Worm (Caenorhabditis elegans) whole organism, L3 larva: ENCODE measurements around the gene sur-5.

Experiments
- R02D3.7 ChIP-seq: fragments of 150-350 bp; optimal IDR thresholded peaks from 2 replicates; lab custom pipeline; 2014; ENCODE audit warnings: missing biosample characterization, missing genetic modification characterization
- ZK546.5 ChIP-seq: sonication (generic microtip); optimal IDR thresholded peaks from 2 replicates; lab custom pipeline; 2017; ENCODE audit warnings: missing biosample characterization, missing genetic modification characterization
- ama-1 ChIP-seq: fragments of 150-350 bp; optimal IDR thresholded peaks from 2 replicates; lab custom pipeline; 2018
- ceh-16 ChIP-seq: sonication (generic microtip); optimal IDR thresholded peaks from 2 replicates; lab custom pipeline; 2017; ENCODE audit warnings: missing biosample characterization, missing genetic modification characterization
- ceh-28 ChIP-seq: fragments of 150-350 bp; optimal IDR thresholded peaks from 2 replicates; lab custom pipeline; 2014; ENCODE audit warnings: missing biosample characterization, missing genetic modification reagents, missing genetic modification characterization
- ceh-82 ChIP-seq: fragments of 150-350 bp; optimal IDR thresholded peaks from 2 replicates; lab custom pipeline; 2014; ENCODE audit warnings: missing biosample characterization, missing genetic modification characterization
- ceh-9 ChIP-seq: sonication (generic microtip); optimal IDR thresholded peaks from 2 replicates; lab custom pipeline; 2018; ENCODE audit warnings: missing biosample characterization, missing genetic modification characterization
- daf-12 ChIP-seq: fragments of 150-350 bp; optimal IDR thresholded peaks from 2 replicates; lab custom pipeline; 2014; ENCODE audit warnings: missing biosample characterization, missing genetic modification reagents, missing genetic modification characterization
- egl-27 ChIP-seq: sonication (generic microtip); optimal IDR thresholded peaks from 4 replicates; lab custom pipeline; 2017; ENCODE audit warnings: missing biosample characterization, missing genetic modification reagents, missing genetic modification characterization
- egl-5 ChIP-seq: fragments of 150-350 bp; optimal IDR thresholded peaks from 2 replicates; lab custom pipeline; 2017; ENCODE audit warnings: missing biosample characterization, missing genetic modification reagents, missing genetic modification characterization, inconsistent platforms
- elt-2 ChIP-seq: sonication (generic microtip); optimal IDR thresholded peaks from 2 replicates; lab custom pipeline; 2016; ENCODE audit warnings: missing genetic modification reagents, mild to moderate bottlenecking, missing genetic modification characterization, missing compliant biosample characterization
- elt-3 ChIP-seq, 3 experiments: fragments of 150-350 bp in 1 of 3; sonication (generic microtip) in 2 of 3; optimal IDR thresholded peaks; 2 replicates in 2 of 3; 4 replicates in 1 of 3; lab custom pipeline; 2014 to 2017; ENCODE audit warnings: missing biosample characterization in 3 of 3, missing genetic modification characterization in 3 of 3
- fkh-10 ChIP-seq: sonication (generic microtip); optimal IDR thresholded peaks from 2 replicates; lab custom pipeline; 2017; ENCODE audit warnings: missing biosample characterization, missing genetic modification reagents, missing genetic modification characterization
- lin-15B ChIP-seq: fragments of 150-350 bp; optimal IDR thresholded peaks from 2 replicates; lab custom pipeline; 2014; ENCODE audit warnings: missing biosample characterization, missing genetic modification characterization
- lin-39 ChIP-seq: fragments of 150-350 bp; optimal IDR thresholded peaks from 2 replicates; lab custom pipeline; 2018; ENCODE audit warnings: missing biosample characterization, missing genetic modification reagents, missing genetic modification characterization
- lsy-12 ChIP-seq: sonication (generic microtip); optimal IDR thresholded peaks from 2 replicates; lab custom pipeline; 2016; ENCODE audit warnings: mild to moderate bottlenecking, missing genetic modification characterization, missing compliant biosample characterization
- mdl-1 ChIP-seq: fragments of 150-350 bp; optimal IDR thresholded peaks from 2 replicates; lab custom pipeline; 2014; ENCODE audit warnings: missing biosample characterization, missing genetic modification characterization
- mml-1 ChIP-seq: fragments of 150-350 bp; sonication (generic microtip); optimal IDR thresholded peaks from 3 replicates; lab custom pipeline; 2014; ENCODE audit warnings: missing biosample characterization, missing genetic modification characterization
- nfya-1 ChIP-seq: sonication (generic microtip); optimal IDR thresholded peaks from 2 replicates; lab custom pipeline; 2017; ENCODE audit warnings: missing genetic modification characterization, mild to moderate bottlenecking, missing compliant biosample characterization, antibody characterized with exemption, moderate library complexity; ENCODE audit not compliant: insufficient read depth
- nhr-12 ChIP-seq: fragments of 150-350 bp; optimal IDR thresholded peaks from 2 replicates; lab custom pipeline; 2014; ENCODE audit warnings: missing biosample characterization, missing genetic modification characterization
- nhr-23 ChIP-seq: fragments of 150-350 bp; optimal IDR thresholded peaks from 2 replicates; lab custom pipeline; 2014; ENCODE audit warnings: missing biosample characterization, missing genetic modification reagents, missing genetic modification characterization
- nhr-25 ChIP-seq: sonication (generic microtip); optimal IDR thresholded peaks from 2 replicates; lab custom pipeline; 2017; ENCODE audit warnings: missing biosample characterization, missing genetic modification characterization
- nhr-28 ChIP-seq: fragments of 150-350 bp; optimal IDR thresholded peaks from 2 replicates; lab custom pipeline; 2014; ENCODE audit warnings: missing biosample characterization, missing genetic modification characterization
- nhr-43 ChIP-seq: sonication (generic microtip); optimal IDR thresholded peaks from 2 replicates; lab custom pipeline; 2016; ENCODE audit warnings: mild to moderate bottlenecking, missing genetic modification characterization, missing compliant biosample characterization; ENCODE audit not compliant: poor library complexity, severe bottlenecking
- nhr-67 ChIP-seq: fragments of 150-350 bp; optimal IDR thresholded peaks from 2 replicates; lab custom pipeline; 2014; ENCODE audit warnings: missing biosample characterization, missing genetic modification characterization
- nhr-77 ChIP-seq: fragments of 150-350 bp; optimal IDR thresholded peaks from 2 replicates; lab custom pipeline; 2014; ENCODE audit warnings: missing biosample characterization, missing genetic modification characterization
- pha-4 ChIP-seq: fragments of 150-350 bp; optimal IDR thresholded peaks from 2 replicates; lab custom pipeline; 2014; ENCODE audit warnings: missing biosample characterization, missing genetic modification reagents, missing genetic modification characterization
- pqm-1 ChIP-seq: fragments of 150-350 bp; optimal IDR thresholded peaks from 2 replicates; lab custom pipeline; 2017; ENCODE audit warnings: missing biosample characterization, missing genetic modification characterization, inconsistent platforms
- skn-1 ChIP-seq: fragments of 150-350 bp; optimal IDR thresholded peaks from 2 replicates; lab custom pipeline; 2014; ENCODE audit warnings: missing biosample characterization, missing genetic modification characterization
- snpc-4 ChIP-seq: fragments of 150-350 bp; optimal IDR thresholded peaks from 2 replicates; lab custom pipeline; 2014; ENCODE audit warnings: missing biosample characterization, missing genetic modification characterization
- tbx-2 ChIP-seq: sonication (generic microtip); optimal IDR thresholded peaks from 2 replicates; lab custom pipeline; 2016; ENCODE audit warnings: mild to moderate bottlenecking, missing genetic modification characterization, missing compliant biosample characterization
- unc-39 ChIP-seq: sonication (generic microtip); optimal IDR thresholded peaks from 4 replicates; lab custom pipeline; 2017; ENCODE audit warnings: missing biosample characterization, missing genetic modification characterization
- unc-62 ChIP-seq: fragments of 150-350 bp; sonication (generic microtip); optimal IDR thresholded peaks from 4 replicates; lab custom pipeline; 2014; ENCODE audit warnings: missing biosample characterization, missing genetic modification reagents, missing genetic modification characterization
- zag-1 ChIP-seq: fragments of 150-350 bp; optimal IDR thresholded peaks from 2 replicates; lab custom pipeline; 2014; ENCODE audit warnings: missing biosample characterization, missing genetic modification characterization
- ztf-11 ChIP-seq: fragments of 150-350 bp; optimal IDR thresholded peaks from 2 replicates; lab custom pipeline; 2014; ENCODE audit warnings: missing biosample characterization, missing genetic modification characterization
- ztf-4 ChIP-seq: fragments of 150-350 bp; optimal IDR thresholded peaks from 2 replicates; lab custom pipeline; 2014; ENCODE audit warnings: missing biosample characterization, missing genetic modification characterization

Gene sur-5

ce11 chrX:7278095-7278494, 27.3 kb downstream of the sur-5 start:
- TF ChIP-seq ceh-16 (no peak), ceh-9 (tag; lab: Kevin White, UChicago) (no peak), nhr-12 (tag; lab: Kevin White, UChicago) (no peak), ceh-82 (tag; lab: Kevin White, UChicago) (no peak), unc-39 (tag; lab: Kevin White, UChicago) (no peak), nhr-28 (tag; lab: Kevin White, UChicago) (no peak), tbx-2 (tag; lab: Kevin White, UChicago) (no peak), pqm-1 (tag; lab: Kevin White, UChicago) (no peak)

- TF ChIP-seq nhr-43 (tag; lab: Kevin White, UChicago) (no peak), lin-39 (tag; lab: Kevin White, UChicago) (no peak), ZK546.5 (tag; lab: Kevin White, UChicago) (no peak), mdl-1 (tag; lab: Kevin White, UChicago) (no peak)
Measured at ce11 chrX:7271968-7272367, 33.4 kb downstream of the sur-5 start, which contains the start of gene F46H5.11. TSS of gene F46H5.11 (minus strand) at chrX:7272068.

DNA sequence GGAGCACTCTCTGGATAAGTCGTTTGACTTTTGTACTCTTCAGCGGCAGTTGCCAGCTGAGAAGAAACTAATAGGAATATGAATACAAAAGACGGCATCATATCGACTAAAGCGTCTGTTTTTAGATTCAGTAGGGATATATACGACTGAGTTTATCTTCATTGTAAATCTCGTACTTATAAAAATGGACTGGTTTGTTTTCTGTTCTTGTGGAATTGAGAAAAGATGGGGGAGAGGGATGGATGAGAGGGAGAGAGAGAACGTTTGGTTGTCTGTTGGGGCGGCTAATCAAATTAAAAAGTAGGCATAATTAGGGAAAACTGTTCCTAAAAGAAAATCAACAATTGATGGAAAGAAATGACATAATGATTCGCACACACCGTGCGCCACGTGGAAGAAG, 36.0 kb downstream of the sur-5 start, which contains the start of gene grd-7:
Gene grd-7, minus strand, starts transcription at position 101 of the 400 bp plus-strand sequence.
- TF ChIP-seq nhr-43 (tag; lab: Kevin White, UChicago) (no peak), pha-4 (tag; lab: Kevin White, UChicago) (no peak), R02D3.7 (tag; lab: Kevin White, UChicago) (no peak), ZK546.5 (tag; lab: Kevin White, UChicago) (no peak), tbx-2 (tag; lab: Kevin White, UChicago) (no peak), nhr-25 (tag; lab: Kevin White, UChicago) (no peak), unc-39 (tag; lab: Kevin White, UChicago) (no peak), nhr-77 (tag; lab: Kevin White, UChicago) (no peak), fkh-10 (no peak), snpc-4 (no peak), ceh-28 (tag; lab: Kevin White, UChicago) (no peak), mml-1 (no peak), mdl-1 (tag; lab: Kevin White, UChicago) (no peak), egl-27 (no peak)
- TF ChIP-seq, all 47 proteins: peak for 0

DNA sequence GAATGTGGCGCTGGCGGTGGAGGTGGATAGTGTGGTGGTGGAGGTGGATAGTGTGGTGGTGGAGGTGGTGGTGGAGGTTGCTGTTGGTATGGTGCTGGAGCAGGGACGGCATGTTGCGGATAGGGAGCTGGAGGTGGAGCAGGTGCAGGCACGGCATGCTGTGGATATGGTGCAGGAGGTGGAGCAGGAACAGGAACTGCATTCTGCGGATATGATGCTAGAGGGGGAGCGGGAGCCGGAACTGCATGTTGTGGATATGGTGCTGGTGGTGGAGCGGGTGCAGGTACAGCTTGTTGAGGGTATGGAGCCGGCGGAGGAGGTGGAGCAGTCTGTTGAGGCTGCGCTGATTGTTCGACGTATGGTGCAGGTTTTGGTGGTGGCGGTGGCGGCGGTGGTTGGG, 36.4 kb downstream of the sur-5 start:
- TF ChIP-seq pqm-1 (tag; lab: Kevin White, UChicago), result no peak
- no peak for TF ChIP-seq skn-1 (tag; lab: Kevin White, UChicago)
- no peak for TF ChIP-seq tbx-2 (tag; lab: Kevin White, UChicago)
- TF ChIP-seq ceh-16, result no peak
- no peak for TF ChIP-seq nhr-23 (tag; lab: Kevin White, UChicago)
- TF ChIP-seq ztf-4 (tag; lab: Kevin White, UChicago), result no peak
- no peak for TF ChIP-seq elt-2 (tag; lab: Kevin White, UChicago)
- TF ChIP-seq elt-3 (tag; optimal IDR thresholded peaks at IDR 0.05; lab: Kevin White, UChicago), result no peak

ce11 chrX:7265348-7265747, 40.0 kb downstream of the sur-5 start, which contains the start of gene F46H5.2:
TSS of gene F46H5.2 (plus strand) at chrX:7265648.
- TF ChIP-seq zag-1 (tag; lab: Kevin White, UChicago), result no peak
- no peak for TF ChIP-seq ztf-4 (tag; lab: Kevin White, UChicago)
- no peak for TF ChIP-seq unc-39 (tag; lab: Kevin White, UChicago)
- TF ChIP-seq ztf-11, result no peak
- TF ChIP-seq mdl-1 (tag; lab: Kevin White, UChicago), result no peak
- TF ChIP-seq nhr-28 (tag; lab: Kevin White, UChicago), result no peak
- TF ChIP-seq unc-62 (GFP tag; lab: Kevin White, UChicago), result no peak
- no peak for TF ChIP-seq daf-12 (tag; lab: Kevin White, UChicago)
- TF ChIP-seq nfya-1 (tag; lab: Kevin White, UChicago), result no peak
- no peak for TF ChIP-seq egl-5
- no peak for TF ChIP-seq lsy-12 (tag; lab: Kevin White, UChicago)
- no peak for TF ChIP-seq fkh-10
- no peak for TF ChIP-seq nhr-67 (tag; lab: Kevin White, UChicago)
- TF ChIP-seq elt-2 (tag; lab: Kevin White, UChicago), result no peak
- TF ChIP-seq elt-3 (tag; optimal IDR thresholded peaks at IDR 0.05; lab: Kevin White, UChicago), result no peak
- no peak for TF ChIP-seq ceh-28 (tag; lab: Kevin White, UChicago)
- TF ChIP-seq lin-15B (tag; lab: Kevin White, UChicago), result no peak
- TF ChIP-seq ama-1 (lab: Kevin White, UChicago), result no peak
- TF ChIP-seq, all 47 proteins: peak for 0
